Worm (Caenorhabditis elegans) whole organism, young adult: ENCODE measurements around the gene T23E1.1.

Source experiments
- B0035.1 ChIP-seq: sonication (generic microtip); optimal IDR thresholded peaks from 2 replicates; lab custom pipeline; 2016; ENCODE audit warnings: missing genetic modification characterization, mild to moderate bottlenecking, missing compliant biosample characterization, missing genotype, missing genetic modification reagents
- B0261.1 ChIP-seq: sonication (generic microtip); optimal IDR thresholded peaks from 2 replicates; lab custom pipeline; 2016; ENCODE audit warnings: mild to moderate bottlenecking, missing genetic modification characterization, moderate library complexity, missing compliant biosample characterization
- B0336.3 ChIP-seq: fragments of 200-800 bp; sonication (Bioruptor generic); IDR thresholded peaks from 2 replicates; pipeline ENCODE4 v1.3.6; 2022; ENCODE audit warnings: missing genetic modification characterization, missing compliant biosample characterization
- F22D6.2 ChIP-seq: sonication (generic microtip); optimal IDR thresholded peaks from 2 replicates; lab custom pipeline; 2016; ENCODE audit warnings: mild to moderate bottlenecking, missing genetic modification characterization, missing compliant biosample characterization
- F37B4.10 ChIP-seq: fragments of 200-800 bp; sonication (Bioruptor generic); IDR thresholded peaks from 2 replicates; pipeline ENCODE4 v1.3.6; 2022; ENCODE audit warnings: missing genetic modification characterization, missing compliant biosample characterization
- F39B2.1 ChIP-seq: fragments of 200-800 bp; sonication (Bioruptor generic); IDR thresholded peaks from 2 replicates; pipeline ENCODE4 v1.3.6; 2022; ENCODE audit warnings: missing genetic modification reagents, missing genetic modification characterization, missing compliant biosample characterization
- F55B11.4 ChIP-seq: sonication (generic microtip); optimal IDR thresholded peaks from 2 replicates; lab custom pipeline; 2016; ENCODE audit warnings: missing compliant biosample characterization, missing genetic modification characterization, borderline replicate concordance; ENCODE audit not compliant: insufficient read depth
- F57C9.4 ChIP-seq: sonication (generic microtip); optimal IDR thresholded peaks from 2 replicates; lab custom pipeline; 2017; ENCODE audit warnings: mild to moderate bottlenecking, missing genetic modification characterization, missing compliant biosample characterization
- K12H6.12 ChIP-seq: fragments of 200-800 bp; sonication (Bioruptor generic); optimal IDR thresholded peaks from 2 replicates; lab custom pipeline; 2018; ENCODE audit warnings: mild to moderate bottlenecking, missing genetic modification characterization, missing compliant biosample characterization
- Y53F4B.3 ChIP-seq: fragments of 200-800 bp; sonication (Bioruptor generic); IDR thresholded peaks from 2 replicates; pipeline ENCODE4 v1.3.6; 2022; ENCODE audit warnings: missing genetic modification reagents, missing genetic modification characterization, missing compliant biosample characterization
- Y67H2A.10 ChIP-seq: fragments of 200-800 bp; sonication (Bioruptor generic); conservative IDR thresholded peaks from 2 replicates; pipeline ENCODE4 v1.3.6; 2022; ENCODE audit warnings: missing genetic modification reagents, missing genetic modification characterization, missing compliant biosample characterization
- ama-1 ChIP-seq, 3 experiments: fragments of 150-350 bp in 1 of 3; sonication (generic microtip) in 2 of 3; optimal IDR thresholded peaks; 2 replicates each; lab custom pipeline; 2014 to 2018; ENCODE audit warnings: missing biosample characterization in 2 of 3, missing genetic modification characterization in 2 of 3, missing genetic modification reagents in 2 of 3
- aptf-3 ChIP-seq: fragments of 200-800 bp; sonication (Bioruptor generic); IDR thresholded peaks from 2 replicates; pipeline ENCODE4 v1.3.6; 2022; ENCODE audit warnings: missing genetic modification characterization, missing compliant biosample characterization
- atf-7 ChIP-seq: sonication (generic microtip); optimal IDR thresholded peaks from 2 replicates; lab custom pipeline; 2017; ENCODE audit warnings: mild to moderate bottlenecking, missing genetic modification characterization, missing compliant biosample characterization
- bed-1 ChIP-seq: fragments of 200-800 bp; sonication (Bioruptor generic); IDR thresholded peaks from 2 replicates; pipeline ENCODE4 v1.3.6; 2022; ENCODE audit warnings: missing genetic modification reagents, missing genetic modification characterization, missing compliant biosample characterization
- bed-2 ChIP-seq: fragments of 200-800 bp; sonication (Bioruptor generic); IDR thresholded peaks from 2 replicates; pipeline ENCODE4 v1.3.6; 2022; ENCODE audit warnings: missing genetic modification reagents, missing genetic modification characterization, missing compliant biosample characterization
- cebp-1 ChIP-seq, 2 experiments: fragments of 200-800 bp in 1 of 2; sonication (Bioruptor generic) in 1 of 2; sonication (generic microtip) in 1 of 2; IDR thresholded peaks in 1 of 2; optimal IDR thresholded peaks in 1 of 2; 2 replicates each; pipeline versions ENCODE4 v1.3.6 to Lab custom; 2017 to 2022; ENCODE audit warnings: missing compliant biosample characterization in 2 of 2, missing genetic modification characterization in 2 of 2, mild to moderate bottlenecking in 1 of 2, missing genetic modification reagents in 1 of 2, moderate library complexity in 1 of 2
- ceh-91 ChIP-seq: fragments of 200-800 bp; sonication (Bioruptor generic); IDR thresholded peaks from 2 replicates; pipeline ENCODE4 v1.3.6; 2022; ENCODE audit warnings: missing genetic modification reagents, missing genetic modification characterization, missing compliant biosample characterization
- die-1 ChIP-seq: sonication (generic microtip); optimal IDR thresholded peaks from 2 replicates; lab custom pipeline; 2016; ENCODE audit warnings: missing genotype, mild to moderate bottlenecking, missing genetic modification characterization, missing compliant biosample characterization
- dox-1 ChIP-seq: fragments of 200-800 bp; sonication (Bioruptor generic); IDR thresholded peaks from 2 replicates; pipeline ENCODE4 v1.3.6; 2022; ENCODE audit warnings: missing genetic modification reagents, missing genetic modification characterization, missing compliant biosample characterization
- dpff-1 ChIP-seq: sonication (generic microtip); optimal IDR thresholded peaks from 2 replicates; lab custom pipeline; 2017; ENCODE audit warnings: mild to moderate bottlenecking, missing genetic modification characterization, missing compliant biosample characterization
- dpl-1 ChIP-seq: fragments of 150-350 bp; optimal IDR thresholded peaks from 2 replicates; lab custom pipeline; 2014; ENCODE audit warnings: missing biosample characterization, missing genetic modification reagents, missing genetic modification characterization
- egl-44 ChIP-seq: fragments of 200-800 bp; sonication (Bioruptor generic); IDR thresholded peaks from 2 replicates; pipeline ENCODE4 v1.3.6; 2022; ENCODE audit warnings: missing genetic modification reagents, missing genetic modification characterization, missing compliant biosample characterization
- egrh-3 ChIP-seq: fragments of 200-800 bp; sonication (Bioruptor generic); IDR thresholded peaks from 2 replicates; pipeline ENCODE4 v1.3.6; 2022; ENCODE audit warnings: missing genetic modification reagents, missing genetic modification characterization, missing compliant biosample characterization
- him-1 ChIP-seq: sonication (generic microtip); optimal IDR thresholded peaks from 2 replicates; lab custom pipeline; 2016; ENCODE audit warnings: missing genotype, missing genetic modification reagents, missing genetic modification characterization, missing compliant biosample characterization
- hlh-12 ChIP-seq: sonication (generic microtip); optimal IDR thresholded peaks from 2 replicates; lab custom pipeline; 2016; ENCODE audit warnings: missing genetic modification characterization, missing compliant biosample characterization
- hmg-20 ChIP-seq: fragments of 200-800 bp; sonication (Bioruptor generic); IDR thresholded peaks from 2 replicates; pipeline ENCODE4 v1.3.6; 2022; ENCODE audit warnings: missing genetic modification reagents, missing genetic modification characterization, missing compliant biosample characterization
- hrde-1 ChIP-seq: sonication (generic microtip); optimal IDR thresholded peaks from 2 replicates; lab custom pipeline; 2016; ENCODE audit warnings: missing genetic modification characterization, mild to moderate bottlenecking, missing compliant biosample characterization, moderate library complexity, missing genotype, missing genetic modification reagents, borderline replicate concordance
- let-526 ChIP-seq: fragments of 200-800 bp; sonication (Bioruptor generic); IDR thresholded peaks from 2 replicates; pipeline ENCODE4 v1.3.6; 2022; ENCODE audit warnings: missing genetic modification reagents, missing genetic modification characterization, missing compliant biosample characterization
- let-607 ChIP-seq, 2 experiments: fragments of 200-800 bp in 1 of 2; sonication (Bioruptor generic) in 1 of 2; sonication (generic microtip) in 1 of 2; optimal IDR thresholded peaks; 2 replicates each; lab custom pipeline; 2016 to 2018; ENCODE audit warnings: mild to moderate bottlenecking in 2 of 2, missing compliant biosample characterization in 2 of 2, missing genetic modification characterization in 2 of 2, moderate library complexity in 2 of 2, missing genotype in 1 of 2
- madf-10 ChIP-seq: sonication (generic microtip); optimal IDR thresholded peaks from 2 replicates; lab custom pipeline; 2016; ENCODE audit warnings: mild to moderate bottlenecking, missing genetic modification characterization, missing compliant biosample characterization
- mcd-1 ChIP-seq: fragments of 200-800 bp; sonication (Bioruptor generic); IDR thresholded peaks from 2 replicates; pipeline ENCODE4 v1.3.6; 2022; ENCODE audit warnings: missing genetic modification reagents, missing genetic modification characterization, missing compliant biosample characterization
- mxl-1 ChIP-seq: sonication (generic microtip); optimal IDR thresholded peaks from 2 replicates; lab custom pipeline; 2016; ENCODE audit warnings: missing genetic modification characterization, missing compliant biosample characterization
- nfya-2 ChIP-seq: fragments of 200-800 bp; sonication (Bioruptor generic); IDR thresholded peaks from 2 replicates; pipeline ENCODE4 v1.3.6; 2022; ENCODE audit warnings: missing genetic modification reagents, missing genetic modification characterization, missing compliant biosample characterization
- nfyb-1 ChIP-seq: fragments of 200-800 bp; sonication (Bioruptor generic); IDR thresholded peaks from 2 replicates; pipeline ENCODE4 v1.3.6; 2022; ENCODE audit warnings: missing genetic modification reagents, missing genetic modification characterization, missing compliant biosample characterization
- nhr-120 ChIP-seq: fragments of 200-800 bp; sonication (Bioruptor generic); IDR thresholded peaks from 2 replicates; pipeline ENCODE4 v1.3.6; 2022; ENCODE audit warnings: missing genetic modification characterization, missing compliant biosample characterization
- nhr-27 ChIP-seq: fragments of 200-800 bp; sonication (Bioruptor generic); optimal IDR thresholded peaks from 2 replicates; lab custom pipeline; 2018; ENCODE audit warnings: mild to moderate bottlenecking, missing genetic modification characterization, moderate library complexity, missing compliant biosample characterization
- nhr-80 ChIP-seq: sonication (generic microtip); optimal IDR thresholded peaks from 2 replicates; lab custom pipeline; 2016; ENCODE audit warnings: missing genetic modification characterization, missing compliant biosample characterization
- pbrm-1 ChIP-seq: fragments of 200-800 bp; sonication (Bioruptor generic); IDR thresholded peaks from 2 replicates; pipeline ENCODE4 v1.3.6; 2022; ENCODE audit warnings: missing genetic modification reagents, missing genetic modification characterization, missing compliant biosample characterization
- rec-8 ChIP-seq, 2 experiments: sonication (generic microtip); optimal IDR thresholded peaks; 2 replicates each; lab custom pipeline; 2016; ENCODE audit warnings: mild to moderate bottlenecking in 2 of 2, missing genetic modification characterization in 2 of 2, missing genetic modification reagents in 2 of 2, missing genotype in 2 of 2, missing biosample characterization in 1 of 2, missing compliant biosample characterization in 1 of 2, moderate library complexity in 1 of 2
- repo-1 ChIP-seq: sonication (generic microtip); optimal IDR thresholded peaks from 2 replicates; lab custom pipeline; 2017; ENCODE audit warnings: mild to moderate bottlenecking, missing genetic modification characterization, missing compliant biosample characterization
- snpc-3.4 ChIP-seq: sonication (generic microtip); optimal IDR thresholded peaks from 2 replicates; lab custom pipeline; 2017; ENCODE audit warnings: missing genetic modification characterization, mild to moderate bottlenecking, missing compliant biosample characterization, antibody characterized with exemption, moderate library complexity, missing genotype, missing genetic modification reagents
- zfh-2 ChIP-seq: fragments of 200-800 bp; sonication (Bioruptor generic); conservative IDR thresholded peaks from 2 replicates; pipeline ENCODE4 v1.3.6; 2022; ENCODE audit warnings: missing genetic modification reagents, missing genetic modification characterization, missing compliant biosample characterization
- zim-3 ChIP-seq: sonication (generic microtip); optimal IDR thresholded peaks from 2 replicates; lab custom pipeline; 2017; ENCODE audit warnings: mild to moderate bottlenecking, missing genetic modification characterization, moderate library complexity, missing compliant biosample characterization
- ztf-3 ChIP-seq: fragments of 200-800 bp; sonication (Bioruptor generic); optimal IDR thresholded peaks from 2 replicates; lab custom pipeline; 2018; ENCODE audit warnings: mild to moderate bottlenecking, missing genetic modification characterization, missing compliant biosample characterization

T23E1.1 gene

DNA sequence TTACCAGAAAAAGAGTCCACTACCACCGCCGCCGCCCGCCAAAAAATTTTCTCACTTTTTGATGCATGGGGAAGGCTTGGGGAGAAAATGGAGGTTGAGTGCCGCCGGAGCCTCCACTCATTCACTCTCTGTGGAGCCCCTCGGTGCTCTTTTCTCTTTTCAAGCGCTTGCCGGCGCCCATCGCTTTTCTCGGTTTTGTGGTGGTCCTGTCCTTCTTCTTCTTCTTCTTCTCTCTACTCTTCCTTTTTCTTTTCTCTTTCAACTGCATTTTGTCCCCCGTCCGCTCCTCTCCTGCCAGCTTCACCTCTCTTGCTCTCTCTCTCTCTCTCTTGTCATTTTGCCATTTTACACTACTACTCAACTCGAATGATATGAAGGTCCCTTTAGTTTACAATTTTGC lies 12.4 kb downstream of the T23E1.1 start:
- TF ChIP-seq Y53F4B.3 (GFP tag; lab: Robert Waterston, UW) = no peak
- no peak for TF ChIP-seq F37B4.10 (GFP tag; lab: Robert Waterston, UW)
- TF ChIP-seq pbrm-1 (GFP tag; lab: Robert Waterston, UW) = no peak
- no peak for TF ChIP-seq bed-1
- TF ChIP-seq hmg-20 (GFP tag; lab: Robert Waterston, UW) = no peak
- TF ChIP-seq let-526 (GFP tag; lab: Robert Waterston, UW) = no peak
- no peak for TF ChIP-seq B0261.1 (tag; lab: Kevin White, UChicago)
- TF ChIP-seq cebp-1 (GFP tag; IDR thresholded peaks at IDR 0.05; lab: Robert Waterston, UW) = no peak
- peak; percentile 34 for TF ChIP-seq cebp-1 (tag; optimal IDR thresholded peaks at IDR 0.05; lab: Kevin White, UChicago)
- TF ChIP-seq dpl-1 = no peak
- TF ChIP-seq nhr-120 (GFP tag; lab: Robert Waterston, UW) = no peak
- TF ChIP-seq snpc-3.4 (tag; lab: Kevin White, UChicago) = no peak
- TF ChIP-seq zfh-2 (GFP tag; lab: Robert Waterston, UW) = peak; percentile 83
- TF ChIP-seq hlh-12 (tag; lab: Kevin White, UChicago) = no peak
- no peak for TF ChIP-seq Y67H2A.10
- no peak for TF ChIP-seq egl-44 (GFP tag; lab: Robert Waterston, UW)
- TF ChIP-seq atf-7 (tag; lab: Kevin White, UChicago) = no peak
- TF ChIP-seq zim-3 = no peak
- 0 out of 2 replicates have a peak, but pooled peaks have one; percentile 16 for TF ChIP-seq mcd-1 (GFP tag; lab: Robert Waterston, UW)
- TF ChIP-seq K12H6.12 (tag; lab: Kevin White, UChicago) = no peak
- no peak for TF ChIP-seq B0336.3 (GFP tag; lab: Robert Waterston, UW)
- peak; percentile 67 for TF ChIP-seq egrh-3 (GFP tag; lab: Robert Waterston, UW)
- no peak for TF ChIP-seq F57C9.4 (tag; lab: Kevin White, UChicago)
- TF ChIP-seq F22D6.2 = no peak
- no peak for TF ChIP-seq rec-8 (tag; optimal IDR thresholded peaks at IDR 0.05; lab: Kevin White, UChicago)
- TF ChIP-seq madf-10 (tag; lab: Kevin White, UChicago) = no peak
- no peak for TF ChIP-seq B0035.1

DNA sequence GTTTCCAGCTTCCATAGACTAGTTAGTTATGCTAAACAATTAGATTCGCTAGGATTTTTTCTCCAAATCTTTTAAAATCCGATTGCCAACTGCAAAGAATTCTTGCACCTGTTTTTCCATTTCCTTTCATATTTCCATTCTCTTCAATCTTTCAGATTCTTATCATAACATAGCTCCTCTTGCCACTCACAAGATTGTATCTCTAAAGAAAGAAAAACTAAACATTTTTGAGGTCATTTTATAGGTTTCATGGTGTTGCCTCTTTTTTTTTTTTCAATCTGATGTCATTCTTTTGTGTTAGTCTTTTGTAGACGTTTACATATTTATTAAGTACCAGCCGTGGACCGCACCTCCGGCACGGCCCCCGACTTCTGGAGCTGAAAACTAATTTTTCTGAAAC lies 14.2 kb downstream of the T23E1.1 start:
- no peak for TF ChIP-seq dox-1
- TF ChIP-seq aptf-3 = no peak
- TF ChIP-seq hmg-20 (GFP tag; lab: Robert Waterston, UW) = no peak
- no peak for TF ChIP-seq F39B2.1
- no peak for TF ChIP-seq nfyb-1
- no peak for TF ChIP-seq die-1 (tag; lab: Kevin White, UChicago)

DNA sequence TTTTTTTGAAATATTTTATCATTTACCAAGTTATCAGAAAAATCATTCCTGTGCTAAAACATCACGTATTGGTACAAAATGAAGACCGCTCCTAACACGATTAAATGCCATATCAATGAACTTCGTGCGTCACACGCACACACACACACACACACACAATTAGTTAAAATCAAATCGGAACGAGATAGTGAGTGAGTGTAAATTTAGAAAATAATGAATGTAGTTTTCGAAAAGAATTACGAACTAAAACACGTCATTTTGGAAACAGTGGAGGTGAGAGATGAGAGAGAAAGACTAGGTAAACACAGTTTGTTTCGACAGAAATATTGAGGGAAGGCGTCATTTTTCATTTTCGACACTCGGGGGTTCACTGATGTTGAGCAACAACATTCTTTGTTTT lies 15.7 kb downstream of the T23E1.1 start:
- TF ChIP-seq ama-1 (optimal IDR thresholded peaks at IDR 0.05; lab: Kevin White, UChicago) = no peak
- TF ChIP-seq ama-1 (GFP tag; optimal IDR thresholded peaks at IDR 0.05; lab: Kevin White, UChicago) = no peak
- no peak for TF ChIP-seq mxl-1 (tag; lab: Kevin White, UChicago)
- no peak for TF ChIP-seq him-1 (tag; lab: Kevin White, UChicago)
- TF ChIP-seq nfyb-1 = 0 out of 2 replicates have a peak, but pooled peaks have one; percentile 32
- TF ChIP-seq bed-2 = no peak
- no peak for TF ChIP-seq repo-1 (tag; lab: Kevin White, UChicago)
- TF ChIP-seq nhr-80 (tag; lab: Kevin White, UChicago) = peak; percentile 68
- no peak for TF ChIP-seq F55B11.4
- no peak for TF ChIP-seq egl-44 (GFP tag; lab: Robert Waterston, UW)
- TF ChIP-seq dpff-1 (tag; lab: Kevin White, UChicago) = no peak
- TF ChIP-seq nfya-2 (GFP tag; lab: Robert Waterston, UW) = no peak
- no peak for TF ChIP-seq ztf-3
- no peak for TF ChIP-seq let-607 (tag; optimal IDR thresholded peaks at IDR 0.05; lab: Kevin White, UChicago)
- TF ChIP-seq ceh-91 (GFP tag; lab: Robert Waterston, UW) = no peak
- no peak for TF ChIP-seq nhr-27
- TF ChIP-seq hrde-1 (tag; lab: Kevin White, UChicago) = no peak
